Worm (Caenorhabditis elegans): Measurements from ENCODE around the gene lec-6.

The lec-6 gene

DNA sequence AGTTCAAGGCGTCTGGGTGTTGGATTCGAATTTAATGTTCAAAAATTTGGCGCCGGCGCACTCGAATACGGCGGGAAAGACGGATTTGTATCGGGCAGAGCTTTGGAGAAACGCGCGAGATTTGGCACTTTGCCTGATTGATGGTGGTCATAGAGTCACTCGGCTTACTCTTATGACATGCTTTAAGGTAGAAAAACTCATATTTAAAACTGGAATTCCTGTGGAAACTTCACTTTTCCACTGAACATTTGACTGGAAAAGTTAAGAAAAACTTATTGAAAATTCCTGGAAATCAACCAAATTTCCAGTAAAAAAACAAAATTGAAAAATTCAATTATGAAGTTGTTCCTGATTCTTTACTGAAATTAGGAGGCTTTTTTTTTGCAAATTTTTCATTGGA, 44.5 kb upstream of the lec-6 start:
- no peak for TF ChIP-seq nhr-23 (tag; optimal IDR thresholded peaks at IDR 0.05)
- no peak for TF ChIP-seq zag-1 (tag; optimal IDR thresholded peaks at IDR 0.05)
- TF ChIP-seq ceh-82 (tag; optimal IDR thresholded peaks at IDR 0.05), result no peak
- TF ChIP-seq ztf-4 (tag; optimal IDR thresholded peaks at IDR 0.05), result no peak
- TF ChIP-seq ama-1 (optimal IDR thresholded peaks at IDR 0.05), result no peak
- TF ChIP-seq lsy-2 (tag; optimal IDR thresholded peaks at IDR 0.05), result no peak
- no peak for TF ChIP-seq fos-1 (tag; optimal IDR thresholded peaks at IDR 0.05)
- no peak for TF ChIP-seq lin-13 (GFP tag; optimal IDR thresholded peaks at IDR 0.05)
- TF ChIP-seq ZK546.5 (tag; optimal IDR thresholded peaks at IDR 0.05), result no peak
- no peak for TF ChIP-seq sem-4 (tag; optimal IDR thresholded peaks at IDR 0.05)
- TF ChIP-seq egl-27 (tag; optimal IDR thresholded peaks at IDR 0.05), result no peak
- TF ChIP-seq nhr-6 (tag; optimal IDR thresholded peaks at IDR 0.05), result no peak
- no peak for TF ChIP-seq nhr-21 (tag; optimal IDR thresholded peaks at IDR 0.05)

DNA sequence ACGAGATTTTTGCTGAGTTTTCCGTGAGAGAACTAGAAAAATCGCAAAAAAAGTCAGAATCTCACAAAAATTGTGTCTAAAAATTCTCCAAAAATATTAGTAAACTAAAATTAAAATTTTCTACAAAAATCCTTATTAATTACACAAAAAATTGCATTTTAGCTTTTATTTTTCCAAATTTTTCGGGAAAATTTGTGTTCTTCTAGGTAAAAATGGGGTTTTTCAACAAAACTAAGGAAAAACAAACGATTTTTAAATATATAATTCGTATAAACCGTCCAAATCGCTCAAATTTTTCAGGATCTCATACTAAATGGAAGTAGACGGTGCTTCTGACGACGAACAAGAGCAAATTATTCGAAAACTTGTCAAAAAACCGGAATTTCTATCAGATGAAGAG, 41.6 kb upstream of the lec-6 start, which contains the start of gene W06E11.1:
W06E11.1 (plus strand) TSS at position 301 of the 400 bp plus-strand sequence.
- TF ChIP-seq nhr-12 (tag; optimal IDR thresholded peaks at IDR 0.05), result no peak
- TF ChIP-seq lin-11 (tag; optimal IDR thresholded peaks at IDR 0.05), result no peak
- TF ChIP-seq skn-1 (tag; optimal IDR thresholded peaks at IDR 0.05), result no peak
- TF ChIP-seq unc-62 (GFP tag; optimal IDR thresholded peaks at IDR 0.05), result no peak
- TF ChIP-seq ztf-4 (tag; optimal IDR thresholded peaks at IDR 0.05), result no peak
- no peak for TF ChIP-seq nhr-6 (tag; optimal IDR thresholded peaks at IDR 0.05)
- no peak for TF ChIP-seq fos-1 (tag; optimal IDR thresholded peaks at IDR 0.05)
- no peak for TF ChIP-seq blmp-1 (tag; optimal IDR thresholded peaks at IDR 0.05; ENCODE audit: insufficient read depth)

DNA sequence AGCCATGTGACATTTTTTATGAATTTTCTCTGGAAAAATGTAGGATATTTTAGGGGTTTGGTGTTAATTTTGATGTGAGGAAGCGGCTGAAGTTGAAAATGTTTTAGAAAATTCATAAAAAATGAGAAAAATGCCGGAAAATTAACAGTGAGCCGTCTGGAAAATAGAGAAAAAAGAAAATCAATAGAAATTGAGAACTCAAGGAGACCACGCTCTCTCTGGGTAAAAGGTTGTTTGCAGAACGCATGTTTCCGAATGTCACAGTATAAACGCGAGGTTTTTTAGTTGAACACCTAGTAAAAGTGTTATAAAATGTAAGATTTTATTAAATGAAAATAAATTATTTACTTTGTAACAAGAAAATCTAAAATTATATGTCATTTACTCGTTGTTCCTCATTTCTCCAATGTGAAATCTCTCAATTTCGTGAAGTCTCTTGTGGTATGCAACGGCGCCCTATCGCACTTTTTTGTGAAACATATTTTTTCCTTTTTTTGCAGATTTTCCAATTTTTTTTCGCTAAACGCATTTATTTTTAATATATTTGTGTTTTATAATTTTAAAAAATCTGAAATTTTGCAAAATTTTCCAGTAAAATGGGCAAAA, 40.1 kb upstream of the lec-6 start, which contains the start of the genes tag-266 and tag-267:
tag-266 (minus strand) TSS at position 29 of the 606 bp plus-strand sequence.
tag-267 (plus strand) TSS at position 593 of the 606 bp plus-strand sequence.
- TF ChIP-seq Y55F3AM.14 (GFP tag; optimal IDR thresholded peaks at IDR 0.05) (peak; percentile 32), fos-1 (tag; optimal IDR thresholded peaks at IDR 0.05) (peak; percentile 59), peb-1 (tag; optimal IDR thresholded peaks at IDR 0.05) (no peak), sma-3 (GFP tag; optimal IDR thresholded peaks at IDR 0.05) (peak; percentile 83), F13H6.1 (tag; optimal IDR thresholded peaks at IDR 0.05) (peak; percentile 66), mdl-1 (tag; optimal IDR thresholded peaks at IDR 0.05) (peak in 1 of 2 experiments; percentile 12), ztf-11 (tag; optimal IDR thresholded peaks at IDR 0.05) (no peak), dmd-4 (tag; optimal IDR thresholded peaks at IDR 0.05) (no peak), lsy-2 (tag; optimal IDR thresholded peaks at IDR 0.05) (peak; percentile 56 to 82), R02D3.7 (tag; optimal IDR thresholded peaks at IDR 0.05) (no peak), gmeb-1 (tag; optimal IDR thresholded peaks at IDR 0.05) (peak; percentile 52), zag-1 (tag; optimal IDR thresholded peaks at IDR 0.05) (peak; percentile 15), nhr-25 (tag; optimal IDR thresholded peaks at IDR 0.05) (peak; percentile 49), nhr-129 (tag; optimal IDR thresholded peaks at IDR 0.05) (peak; percentile 49), unc-55 (GFP tag; optimal IDR thresholded peaks at IDR 0.05) (peak; percentile 92), nhr-21 (tag; optimal IDR thresholded peaks at IDR 0.05) (peak; percentile 4), snpc-4 (tag; optimal IDR thresholded peaks at IDR 0.05) (peak; percentile 13), C34F6.9 (tag; optimal IDR thresholded peaks at IDR 0.05) (peak; percentile 90), crh-2 (tag; optimal IDR thresholded peaks at IDR 0.05) (peak; percentile 81), lin-13 (GFP tag; optimal IDR thresholded peaks at IDR 0.05) (peak; percentile 9)

DNA sequence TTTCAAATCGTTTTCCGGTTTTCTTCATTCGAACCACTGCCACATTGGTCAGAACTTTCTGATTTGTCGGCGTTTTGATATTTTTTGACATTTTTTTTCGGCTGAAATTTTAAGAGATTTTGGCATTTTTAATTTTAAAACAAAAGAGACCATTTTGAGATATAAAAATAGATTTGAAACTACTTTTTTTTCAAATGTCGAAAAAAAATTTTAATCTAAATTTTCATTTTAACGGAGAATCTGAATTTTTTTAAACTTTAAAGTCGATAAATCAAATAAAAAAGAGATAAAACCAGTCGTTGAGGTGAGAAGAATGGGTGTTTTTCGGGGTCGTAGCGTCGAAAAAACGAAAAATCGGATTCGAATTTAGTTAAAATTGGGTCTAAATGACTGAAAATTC, 38.2 kb upstream of the lec-6 start, which contains the start of gene sbds-1:
sbds-1 (minus strand) TSS at position 101 of the 400 bp plus-strand sequence.
- TF ChIP-seq dmd-4 (tag; optimal IDR thresholded peaks at IDR 0.05) (no peak), C34F6.9 (tag; optimal IDR thresholded peaks at IDR 0.05) (no peak), mbf-1 (tag; optimal IDR thresholded peaks at IDR 0.05) (no peak), Y55F3AM.14 (GFP tag; optimal IDR thresholded peaks at IDR 0.05) (no peak), alr-1 (tag; optimal IDR thresholded peaks at IDR 0.05) (no peak), nhr-23 (tag; optimal IDR thresholded peaks at IDR 0.05) (no peak)

DNA sequence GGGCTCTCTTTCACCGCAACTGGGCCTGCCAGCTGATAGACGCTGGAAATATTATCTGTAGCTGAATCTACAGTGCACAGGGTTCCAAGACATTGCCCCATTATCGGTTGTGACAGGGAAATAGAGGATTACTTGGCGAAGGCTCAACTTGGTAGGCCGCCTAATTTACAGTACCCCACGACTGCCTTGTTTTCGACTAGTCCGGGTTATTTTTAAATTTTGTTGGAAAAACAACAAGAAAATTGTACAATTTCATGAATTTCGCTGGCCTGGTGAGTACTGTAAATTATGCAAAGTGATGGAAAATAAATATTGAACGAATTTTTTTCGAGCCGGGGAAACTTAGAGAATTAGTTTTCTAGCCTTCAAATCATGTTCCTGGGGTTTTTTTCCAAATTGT, 35.9 kb upstream of the lec-6 start, which contains the start of gene T19C3.7:
T19C3.7 (minus strand) TSS at position 101 of the 400 bp plus-strand sequence.
- no peak for TF ChIP-seq skn-1 (tag; optimal IDR thresholded peaks at IDR 0.05)
- no peak for TF ChIP-seq nhr-10 (tag; optimal IDR thresholded peaks at IDR 0.05)
- TF ChIP-seq nhr-11 (tag; optimal IDR thresholded peaks at IDR 0.05), result no peak
- TF ChIP-seq ztf-1 (GFP tag; conservative IDR thresholded peaks at IDR 0.05), result no peak
- TF ChIP-seq ama-1 (optimal IDR thresholded peaks at IDR 0.05), result no peak
- no peak for TF ChIP-seq unc-39 (tag; optimal IDR thresholded peaks at IDR 0.05)
- TF ChIP-seq lin-39 (tag; optimal IDR thresholded peaks at IDR 0.05), result no peak
- no peak for TF ChIP-seq nhr-25 (tag; optimal IDR thresholded peaks at IDR 0.05)
